Worm (Caenorhabditis elegans) whole organism, mixed stage, embryonic: ENCODE data around the gene W03C9.2.

Source experiments
- bed-3 ChIP-seq: fragments of 200-800 bp; sonication (Bioruptor generic); optimal IDR thresholded peaks from 3 replicates; lab custom pipeline; 2018; ENCODE audit warnings: mild to moderate bottlenecking, missing genetic modification characterization, moderate library complexity, missing compliant biosample characterization
- blmp-1 ChIP-seq: fragments of 150-350 bp; optimal IDR thresholded peaks from 2 replicates; lab custom pipeline; 2014; ENCODE audit warnings: missing biosample characterization, missing genetic modification characterization
- ces-1 ChIP-seq: fragments of 150-350 bp; optimal IDR thresholded peaks from 2 replicates; lab custom pipeline; 2014; ENCODE audit warnings: missing biosample characterization, missing genetic modification reagents, missing genetic modification characterization
- elt-1 ChIP-seq: sonication (generic microtip); optimal IDR thresholded peaks from 2 replicates; lab custom pipeline; 2017; ENCODE audit warnings: missing genetic modification characterization, mild to moderate bottlenecking, missing compliant biosample characterization, antibody characterized with exemption, moderate library complexity, borderline replicate concordance; ENCODE audit not compliant: insufficient read depth
- lin-13 ChIP-seq: fragments of 150-350 bp; optimal IDR thresholded peaks from 2 replicates; lab custom pipeline; 2014; ENCODE audit warnings: missing biosample characterization, missing genetic modification characterization
- nhr-2 ChIP-seq: fragments of 150-350 bp; optimal IDR thresholded peaks from 2 replicates; lab custom pipeline; 2014; ENCODE audit warnings: missing biosample characterization, missing genetic modification characterization
- nhr-76 ChIP-seq: sonication (generic microtip); optimal IDR thresholded peaks from 2 replicates; lab custom pipeline; 2017; ENCODE audit warnings: missing biosample characterization, missing genetic modification characterization
- pha-4 ChIP-seq: fragments of 150-350 bp; optimal IDR thresholded peaks from 2 replicates; lab custom pipeline; 2018; ENCODE audit warnings: missing biosample characterization, missing genetic modification reagents, missing genetic modification characterization
- tbx-8 ChIP-seq: fragments of 200-800 bp; sonication (Bioruptor generic); optimal IDR thresholded peaks from 2 replicates; lab custom pipeline; 2018; ENCODE audit warnings: mild to moderate bottlenecking, missing genetic modification characterization, moderate library complexity, missing compliant biosample characterization
- unc-62 ChIP-seq: fragments of 150-350 bp; optimal IDR thresholded peaks from 2 replicates; lab custom pipeline; 2014; ENCODE audit warnings: missing biosample characterization, missing genetic modification reagents, missing genetic modification characterization
- ztf-11 ChIP-seq: fragments of 150-350 bp; optimal IDR thresholded peaks from 2 replicates; lab custom pipeline; 2014; ENCODE audit warnings: missing biosample characterization, missing genetic modification characterization

DNA sequence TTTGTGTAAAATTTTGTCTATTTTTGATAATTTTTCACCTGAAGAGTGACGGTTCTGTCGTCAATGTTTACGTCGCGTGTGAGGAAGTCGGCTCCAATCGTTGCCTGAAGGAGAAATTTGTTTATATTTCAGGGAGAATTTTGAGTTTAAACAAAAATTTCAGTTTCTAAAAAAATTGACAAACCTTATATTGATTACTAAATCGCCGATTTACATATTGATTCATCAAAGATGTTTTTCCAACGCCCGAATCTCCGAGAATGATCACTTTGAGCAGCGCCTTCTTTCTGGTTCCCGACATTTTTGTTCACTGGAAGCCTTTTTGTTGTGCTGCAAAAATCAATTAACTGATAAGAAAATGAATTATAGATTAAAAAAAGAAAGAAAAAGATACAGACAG, 4.4 kb downstream of the W03C9.2 start, which contains the start of gene rab-7:
- TF ChIP-seq lin-13 (tag; lab: Kevin White, UChicago): no peak
- no peak for TF ChIP-seq elt-1
- no peak for TF ChIP-seq blmp-1 (tag; lab: Kevin White, UChicago)
- TF ChIP-seq pha-4 (tag; lab: Kevin White, UChicago): no peak
- TF ChIP-seq tbx-8 (GFP tag; lab: Kevin White, UChicago): no peak
- TF ChIP-seq nhr-2 (tag; lab: Kevin White, UChicago): no peak
- TF ChIP-seq ztf-11 (tag; lab: Kevin White, UChicago): no peak
- no peak for TF ChIP-seq bed-3 (GFP tag; lab: Kevin White, UChicago)
- no peak for TF ChIP-seq nhr-76 (tag; lab: Kevin White, UChicago)
- TF ChIP-seq ces-1 (GFP tag; lab: Kevin White, UChicago): no peak
- no peak for TF ChIP-seq unc-62 (GFP tag; lab: Kevin White, UChicago)
